Worm (Caenorhabditis elegans) whole organism, L4 larva: Measurements from ENCODE around the gene F28A12.10.

Experiments used
- ama-1 ChIP-seq: fragments of 150-350 bp; optimal IDR thresholded peaks from 2 replicates; lab custom pipeline; 2014; ENCODE audit warnings: inconsistent platforms, mixed read lengths
- daf-12 ChIP-seq: fragments of 150-350 bp; optimal IDR thresholded peaks from 2 replicates; lab custom pipeline; 2014; ENCODE audit warnings: missing biosample characterization, missing genetic modification reagents, missing genetic modification characterization
- daf-8 ChIP-seq: fragments of 200-800 bp; sonication (Bioruptor generic); IDR thresholded peaks from 2 replicates; pipeline ENCODE4 v1.3.6; 2022; ENCODE audit warnings: missing genetic modification characterization, missing compliant biosample characterization
- dmd-6 ChIP-seq: fragments of 200-800 bp; sonication (Bioruptor generic); IDR thresholded peaks from 2 replicates; pipeline ENCODE4 v1.3.6; 2022; ENCODE audit warnings: missing genetic modification reagents, missing genetic modification characterization, missing compliant biosample characterization
- jun-1 ChIP-seq: fragments of 150-350 bp; optimal IDR thresholded peaks from 2 replicates; lab custom pipeline; 2014; ENCODE audit warnings: missing biosample characterization, missing genetic modification reagents, missing genetic modification characterization
- lin-13 ChIP-seq: fragments of 150-350 bp; optimal IDR thresholded peaks from 2 replicates; lab custom pipeline; 2014; ENCODE audit warnings: missing biosample characterization, missing genetic modification reagents, missing genetic modification characterization
- lin-29 ChIP-seq: fragments of 200-800 bp; sonication (Bioruptor generic); IDR thresholded peaks from 2 replicates; pipeline ENCODE4 v1.3.6; 2022; ENCODE audit warnings: missing genetic modification reagents, missing genetic modification characterization, missing compliant biosample characterization
- madf-9 ChIP-seq: fragments of 200-800 bp; sonication (Bioruptor generic); conservative IDR thresholded peaks from 2 replicates; pipeline ENCODE4 v1.3.6; 2022; ENCODE audit warnings: missing genetic modification reagents, missing genetic modification characterization, missing compliant biosample characterization
- mdl-1 ChIP-seq, 2 experiments: fragments of 150-350 bp in 1 of 2; sonication (generic microtip) in 1 of 2; optimal IDR thresholded peaks; 2 replicates each; lab custom pipeline; 2014 to 2017; ENCODE audit warnings: missing biosample characterization in 2 of 2, missing genetic modification characterization in 2 of 2
- mdt-29 ChIP-seq: fragments of 200-800 bp; sonication (Bioruptor generic); IDR thresholded peaks from 2 replicates; pipeline ENCODE4 v1.3.6; 2022; ENCODE audit warnings: missing genetic modification reagents, missing genetic modification characterization, missing compliant biosample characterization
- nhr-237 ChIP-seq: sonication (generic microtip); optimal IDR thresholded peaks from 2 replicates; lab custom pipeline; 2017; ENCODE audit warnings: missing biosample characterization, missing genetic modification characterization
- pqm-1 ChIP-seq: sonication (generic microtip); optimal IDR thresholded peaks from 2 replicates; lab custom pipeline; 2017; ENCODE audit warnings: missing biosample characterization, missing genetic modification characterization
- snpc-4 ChIP-seq: fragments of 150-350 bp; optimal IDR thresholded peaks from 2 replicates; lab custom pipeline; 2014; ENCODE audit warnings: missing biosample characterization, missing genetic modification characterization
- unc-39 ChIP-seq: sonication (generic microtip); optimal IDR thresholded peaks from 2 replicates; lab custom pipeline; 2017; ENCODE audit warnings: missing biosample characterization, missing genetic modification characterization

DNA sequence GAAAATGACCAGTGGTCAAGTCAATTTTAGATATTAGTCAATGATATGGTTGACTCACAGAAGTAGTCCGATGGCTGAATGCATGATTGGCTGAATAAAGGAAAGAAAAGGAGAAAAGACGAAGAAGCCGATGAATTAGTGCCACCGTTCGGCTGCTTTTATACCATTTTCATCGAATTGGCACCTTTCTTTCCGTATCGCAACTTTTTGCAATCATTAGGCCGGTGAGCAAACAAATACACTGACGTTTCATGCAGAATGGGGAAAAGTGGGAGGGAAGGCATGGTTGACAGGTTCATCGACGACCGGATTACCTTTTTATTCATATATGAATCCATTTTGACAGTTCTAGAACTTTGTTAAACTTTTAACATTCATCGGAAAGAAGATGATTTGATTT is 16.4 kb downstream of the F28A12.10 start, which contains the start of gene idpc-2:
- TF ChIP-seq mdl-1 (tag; optimal IDR thresholded peaks at IDR 0.05; lab: Kevin White, UChicago) = no peak
- no peak for TF ChIP-seq nhr-237 (tag; lab: Kevin White, UChicago)
- no peak for TF ChIP-seq mdt-29 (GFP tag; lab: Robert Waterston, UW)
- TF ChIP-seq daf-8 (GFP tag; lab: Robert Waterston, UW) = no peak
- no peak for TF ChIP-seq ama-1 (lab: Kevin White, UChicago)
- TF ChIP-seq jun-1 (tag; lab: Kevin White, UChicago) = no peak
- TF ChIP-seq daf-12 (tag; lab: Kevin White, UChicago) = no peak
- TF ChIP-seq unc-39 (tag; lab: Kevin White, UChicago) = no peak
- TF ChIP-seq snpc-4 = no peak
- no peak for TF ChIP-seq dmd-6
- TF ChIP-seq lin-29 (GFP tag; lab: Robert Waterston, UW) = no peak
- TF ChIP-seq madf-9 (GFP tag; lab: Robert Waterston, UW) = no peak
- no peak for TF ChIP-seq pqm-1 (tag; lab: Kevin White, UChicago)
- TF ChIP-seq lin-13 (GFP tag; lab: Kevin White, UChicago) = no peak
